Worm (Caenorhabditis elegans) whole organism, L3 larva: Measurements from ENCODE around the gene taf-13.
A peak's percentile ranks its signal among the peaks of the same experiment; 100 is the strongest.

Experiments
- R02D3.7 ChIP-seq: fragments of 150-350 bp; optimal IDR thresholded peaks from 2 replicates; lab custom pipeline; 2014; ENCODE audit warnings: missing biosample characterization, missing genetic modification characterization
- ZK546.5 ChIP-seq: sonication (generic microtip); optimal IDR thresholded peaks from 2 replicates; lab custom pipeline; 2017; ENCODE audit warnings: missing biosample characterization, missing genetic modification characterization
- aly-2 ChIP-seq: fragments of 150-350 bp; optimal IDR thresholded peaks from 2 replicates; lab custom pipeline; 2014; ENCODE audit warnings: missing biosample characterization, missing genetic modification characterization
- ama-1 ChIP-seq: fragments of 150-350 bp; optimal IDR thresholded peaks from 2 replicates; lab custom pipeline; 2018
- ceh-16 ChIP-seq: sonication (generic microtip); optimal IDR thresholded peaks from 2 replicates; lab custom pipeline; 2017; ENCODE audit warnings: missing biosample characterization, missing genetic modification characterization
- ceh-82 ChIP-seq: fragments of 150-350 bp; optimal IDR thresholded peaks from 2 replicates; lab custom pipeline; 2014; ENCODE audit warnings: missing biosample characterization, missing genetic modification characterization
- ceh-9 ChIP-seq: sonication (generic microtip); optimal IDR thresholded peaks from 2 replicates; lab custom pipeline; 2018; ENCODE audit warnings: missing biosample characterization, missing genetic modification characterization
- daf-12 ChIP-seq: fragments of 150-350 bp; optimal IDR thresholded peaks from 2 replicates; lab custom pipeline; 2014; ENCODE audit warnings: missing biosample characterization, missing genetic modification reagents, missing genetic modification characterization
- elt-2 ChIP-seq: sonication (generic microtip); optimal IDR thresholded peaks from 2 replicates; lab custom pipeline; 2016; ENCODE audit warnings: missing genetic modification reagents, mild to moderate bottlenecking, missing genetic modification characterization, missing compliant biosample characterization
- fkh-2 ChIP-seq: fragments of 150-350 bp; optimal IDR thresholded peaks from 2 replicates; lab custom pipeline; 2014; ENCODE audit warnings: missing biosample characterization, missing genetic modification reagents, missing genetic modification characterization
- fos-1 ChIP-seq: fragments of 150-350 bp; optimal IDR thresholded peaks from 2 replicates; lab custom pipeline; 2014; ENCODE audit warnings: missing biosample characterization, missing genetic modification characterization
- jun-1 ChIP-seq: fragments of 150-350 bp; optimal IDR thresholded peaks from 2 replicates; lab custom pipeline; 2014; ENCODE audit warnings: missing biosample characterization, missing genetic modification reagents, missing genetic modification characterization
- lin-15B ChIP-seq: fragments of 150-350 bp; optimal IDR thresholded peaks from 2 replicates; lab custom pipeline; 2014; ENCODE audit warnings: missing biosample characterization, missing genetic modification characterization
- lin-39 ChIP-seq: fragments of 150-350 bp; optimal IDR thresholded peaks from 2 replicates; lab custom pipeline; 2018; ENCODE audit warnings: missing biosample characterization, missing genetic modification reagents, missing genetic modification characterization
- lsy-12 ChIP-seq: sonication (generic microtip); optimal IDR thresholded peaks from 2 replicates; lab custom pipeline; 2016; ENCODE audit warnings: mild to moderate bottlenecking, missing genetic modification characterization, missing compliant biosample characterization
- mdl-1 ChIP-seq: fragments of 150-350 bp; optimal IDR thresholded peaks from 2 replicates; lab custom pipeline; 2014; ENCODE audit warnings: missing biosample characterization, missing genetic modification characterization
- nfya-1 ChIP-seq: sonication (generic microtip); optimal IDR thresholded peaks from 2 replicates; lab custom pipeline; 2017; ENCODE audit warnings: missing genetic modification characterization, mild to moderate bottlenecking, missing compliant biosample characterization, antibody characterized with exemption, moderate library complexity; ENCODE audit not compliant: insufficient read depth
- nhr-11 ChIP-seq: fragments of 150-350 bp; optimal IDR thresholded peaks from 2 replicates; lab custom pipeline; 2014; ENCODE audit warnings: missing biosample characterization, missing genetic modification characterization
- nhr-23 ChIP-seq: fragments of 150-350 bp; optimal IDR thresholded peaks from 2 replicates; lab custom pipeline; 2014; ENCODE audit warnings: missing biosample characterization, missing genetic modification reagents, missing genetic modification characterization
- nhr-25 ChIP-seq: sonication (generic microtip); optimal IDR thresholded peaks from 2 replicates; lab custom pipeline; 2017; ENCODE audit warnings: missing biosample characterization, missing genetic modification characterization
- nhr-28 ChIP-seq: fragments of 150-350 bp; optimal IDR thresholded peaks from 2 replicates; lab custom pipeline; 2014; ENCODE audit warnings: missing biosample characterization, missing genetic modification characterization
- nhr-43 ChIP-seq: sonication (generic microtip); optimal IDR thresholded peaks from 2 replicates; lab custom pipeline; 2016; ENCODE audit warnings: mild to moderate bottlenecking, missing genetic modification characterization, missing compliant biosample characterization; ENCODE audit not compliant: poor library complexity, severe bottlenecking
- nhr-76 ChIP-seq: fragments of 150-350 bp; sonication (generic microtip); optimal IDR thresholded peaks from 5 replicates; lab custom pipeline; 2014; ENCODE audit warnings: missing biosample characterization, missing genetic modification characterization
- nhr-77 ChIP-seq: fragments of 150-350 bp; optimal IDR thresholded peaks from 2 replicates; lab custom pipeline; 2014; ENCODE audit warnings: missing biosample characterization, missing genetic modification characterization
- pha-4 ChIP-seq: fragments of 150-350 bp; optimal IDR thresholded peaks from 2 replicates; lab custom pipeline; 2014; ENCODE audit warnings: missing biosample characterization, missing genetic modification reagents, missing genetic modification characterization
- pqm-1 ChIP-seq: fragments of 150-350 bp; optimal IDR thresholded peaks from 2 replicates; lab custom pipeline; 2017; ENCODE audit warnings: missing biosample characterization, missing genetic modification characterization, inconsistent platforms
- sea-2 ChIP-seq: fragments of 150-350 bp; sonication (generic microtip); optimal IDR thresholded peaks from 4 replicates; lab custom pipeline; 2014; ENCODE audit warnings: missing biosample characterization, missing genetic modification reagents, missing genetic modification characterization
- skn-1 ChIP-seq: fragments of 150-350 bp; optimal IDR thresholded peaks from 2 replicates; lab custom pipeline; 2014; ENCODE audit warnings: missing biosample characterization, missing genetic modification characterization
- snpc-4 ChIP-seq: fragments of 150-350 bp; optimal IDR thresholded peaks from 2 replicates; lab custom pipeline; 2014; ENCODE audit warnings: missing biosample characterization, missing genetic modification characterization
- tbx-2 ChIP-seq: sonication (generic microtip); optimal IDR thresholded peaks from 2 replicates; lab custom pipeline; 2016; ENCODE audit warnings: mild to moderate bottlenecking, missing genetic modification characterization, missing compliant biosample characterization
- unc-39 ChIP-seq: sonication (generic microtip); optimal IDR thresholded peaks from 4 replicates; lab custom pipeline; 2017; ENCODE audit warnings: missing biosample characterization, missing genetic modification characterization

The taf-13 gene

ce11 chrII:10594758-10595157 lies 10.7 kb downstream of the taf-13 start, which contains the start of gene C14A4.6:
Gene C14A4.6, minus strand, starts transcription at chrII:10594776.
- TF ChIP-seq elt-2 (peak; percentile 92), lin-15B (tag; lab: Kevin White, UChicago) (no peak), tbx-2 (tag; lab: Kevin White, UChicago) (no peak), daf-12 (tag; lab: Kevin White, UChicago) (no peak), pqm-1 (peak; percentile 70), pha-4 (peak; percentile 33)
- TF ChIP-seq, all 47 proteins: peak for 3

DNA sequence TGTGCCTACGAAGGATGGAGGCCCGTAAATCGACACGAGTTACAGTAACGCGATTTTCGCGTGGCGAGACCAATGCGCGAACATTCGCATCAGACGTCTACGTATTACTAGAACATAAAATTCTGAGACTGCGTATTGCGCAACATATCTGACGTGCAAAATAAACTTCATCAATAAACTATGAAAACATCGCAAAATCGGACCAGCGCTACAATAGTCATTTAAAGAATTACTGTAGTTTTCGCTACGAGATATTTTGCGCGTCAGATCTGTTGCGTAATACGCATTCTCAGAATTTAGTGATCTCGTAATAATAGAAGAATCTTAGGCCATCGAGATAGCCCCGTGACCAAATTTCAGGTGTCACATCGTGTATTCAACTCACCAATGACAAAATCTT lies 11.1 kb downstream of the taf-13 start:
- TF ChIP-seq skn-1 (tag; lab: Kevin White, UChicago) = no peak

ce11 chrII:10592452-10592851 lies 13.0 kb downstream of the taf-13 start, which contains the start of gene crn-5:
Gene crn-5, plus strand, starts transcription at chrII:10592752.
- TF ChIP-seq nfya-1 (no peak), mdl-1 (tag; lab: Kevin White, UChicago) (no peak), nhr-25 (tag; lab: Kevin White, UChicago) (no peak), nhr-77 (tag; lab: Kevin White, UChicago) (no peak), ceh-9 (no peak)

DNA sequence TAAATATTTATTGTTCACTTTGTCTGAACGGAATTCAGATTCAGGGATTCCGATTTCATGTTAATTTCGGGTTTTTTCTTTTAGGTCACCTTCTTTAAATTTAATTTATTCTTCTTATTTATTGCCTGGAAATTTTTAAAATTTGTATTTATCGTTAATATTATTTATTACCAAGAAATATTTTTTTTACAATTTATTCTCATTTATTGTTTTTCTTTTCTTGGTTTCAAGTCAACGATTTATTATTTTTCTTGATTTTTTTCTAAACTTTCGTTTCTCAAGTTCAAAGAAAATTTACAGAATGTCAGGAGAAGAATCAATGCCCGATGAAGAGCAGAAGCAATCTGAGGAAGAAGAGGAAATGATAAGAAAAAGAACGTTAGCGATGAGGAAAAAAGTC lies 17.7 kb downstream of the taf-13 start, which contains the start of gene crn-3:
TSS of gene crn-3 (plus strand) at position 301 of the 400 bp plus-strand sequence.
- TF ChIP-seq nhr-11 (tag; lab: Kevin White, UChicago) (no peak), ZK546.5 (tag; lab: Kevin White, UChicago) (no peak), mdl-1 (tag; lab: Kevin White, UChicago) (no peak), nfya-1 (no peak), snpc-4 (no peak), pha-4 (no peak), tbx-2 (tag; lab: Kevin White, UChicago) (no peak), pqm-1 (no peak), lin-39 (no peak), nhr-43 (no peak), ceh-16 (tag; lab: Kevin White, UChicago) (no peak), ceh-82 (no peak), nhr-23 (tag; lab: Kevin White, UChicago) (no peak), jun-1 (tag; lab: Kevin White, UChicago) (no peak)

DNA sequence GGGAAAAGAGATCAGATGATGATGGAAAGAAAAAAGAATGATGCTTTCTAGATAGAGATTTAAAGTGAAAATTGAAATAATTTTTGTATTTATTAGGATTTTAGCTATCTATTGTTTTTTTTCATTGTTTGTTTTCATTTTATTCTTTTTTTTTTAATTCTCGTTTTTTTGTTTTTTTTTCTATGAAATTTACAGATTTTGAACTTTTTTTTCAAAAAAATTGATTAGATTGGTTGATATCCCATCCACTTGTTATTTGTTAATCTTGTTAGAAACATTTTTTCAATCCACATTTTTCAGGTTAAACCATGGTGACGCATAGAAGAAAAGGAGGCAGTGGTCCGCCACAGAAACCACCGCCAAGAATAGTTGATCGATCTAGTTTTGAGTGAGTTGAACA lies 21.4 kb downstream of the taf-13 start, which contains the start of gene algn-9:
TSS of gene algn-9 (plus strand) at position 301 of the 400 bp plus-strand sequence.
- no peak for TF ChIP-seq nhr-25 (tag; lab: Kevin White, UChicago)
- TF ChIP-seq pha-4 = no peak
- no peak for TF ChIP-seq nhr-76 (tag; lab: Kevin White, UChicago)
- no peak for TF ChIP-seq ZK546.5 (tag; lab: Kevin White, UChicago)
- no peak for TF ChIP-seq nhr-28 (tag; lab: Kevin White, UChicago)

DNA sequence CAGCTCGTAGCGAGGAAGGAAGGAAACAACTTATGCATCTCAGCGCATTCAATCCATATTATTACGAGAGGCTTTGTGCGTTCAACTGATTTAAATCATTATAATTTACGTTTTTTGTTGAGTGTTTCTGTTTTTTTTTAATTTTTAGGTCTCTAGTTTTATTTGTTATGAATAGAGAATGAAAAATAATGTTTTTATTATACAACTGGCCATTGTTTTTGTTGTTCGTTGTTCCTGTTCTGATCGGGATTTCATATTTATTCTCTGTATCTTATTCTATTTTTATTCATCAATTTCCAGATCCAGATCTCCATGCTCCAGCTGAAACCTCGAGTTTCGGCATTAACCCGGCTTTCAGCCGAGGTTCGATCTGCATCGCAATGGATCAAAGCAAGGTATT lies 23.1 kb downstream of the taf-13 start, which contains the start of gene mrps-22:
TSS of gene mrps-22 (plus strand) at position 301 of the 400 bp plus-strand sequence.
- TF ChIP-seq R02D3.7 (tag; lab: Kevin White, UChicago) (no peak), lsy-12 (tag; lab: Kevin White, UChicago) (no peak), mdl-1 (tag; lab: Kevin White, UChicago) (no peak), ama-1 (lab: Kevin White, UChicago) (no peak), fos-1 (tag; lab: Kevin White, UChicago) (no peak), fkh-2 (tag; lab: Kevin White, UChicago) (no peak), sea-2 (GFP tag; lab: Kevin White, UChicago) (no peak), ceh-9 (no peak), aly-2 (tag; lab: Kevin White, UChicago) (no peak)

ce11 chrII:10580833-10581232 lies 24.6 kb downstream of the taf-13 start, which contains the start of gene dap-3:
Gene dap-3, plus strand, starts transcription at chrII:10581133.
- TF ChIP-seq unc-39 = no peak
